Fruit fly (Drosophila melanogaster): Measurements from ENCODE around the gene CG6700.

DNA sequence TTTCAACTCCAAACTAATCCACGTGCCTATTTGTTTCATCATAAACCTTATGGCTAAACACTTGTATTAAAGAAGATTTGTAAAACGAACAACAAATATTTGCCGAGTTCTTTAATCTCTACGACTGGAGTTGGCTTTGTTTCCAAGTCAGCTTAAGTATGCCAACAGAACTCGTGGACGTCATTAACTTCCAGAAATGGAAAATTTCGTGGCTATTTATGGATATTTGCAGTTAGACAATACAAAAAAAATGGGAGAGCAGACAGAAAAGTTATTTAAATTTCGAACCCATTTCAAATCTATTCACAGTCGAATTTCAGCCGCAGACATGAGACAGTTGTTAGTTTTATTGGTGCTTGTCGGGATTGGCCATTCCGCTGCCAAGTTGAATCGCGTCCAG, 22.0 kb downstream of the CG6700 start, which contains the start of gene CG17134:
- TF ChIP-seq CG14711 (tag; optimal IDR thresholded peaks at IDR 0.05): no peak
- TF ChIP-seq CG33017 (tag; optimal IDR thresholded peaks at IDR 0.05): no peak
- no peak for TF ChIP-seq ovo (GFP tag; optimal IDR thresholded peaks at IDR 0.05)
- TF ChIP-seq pad (GFP tag; optimal IDR thresholded peaks at IDR 0.05): no peak
- TF ChIP-seq kay (GFP tag; ENCODE audit: borderline replicate concordance): no peak
- TF ChIP-seq bab1 (GFP tag; optimal IDR thresholded peaks at IDR 0.05): no peak
- TF ChIP-seq Crg-1 (GFP tag; optimal IDR thresholded peaks at IDR 0.05): no peak
- TF ChIP-seq CG11617 (GFP tag; optimal IDR thresholded peaks at IDR 0.05): no peak
- no peak for TF ChIP-seq Mnt (GFP tag; optimal IDR thresholded peaks at IDR 0.05)
